Worm (Caenorhabditis elegans): ENCODE measurements around the gene F40B5.2.
"Not testable (repeated sequence)": the region's sequence is repeated elsewhere in the genome, so short reads cannot be mapped to it uniquely, and the experiment has no call there.

F40B5.2 gene

ce11 chrX:8378312-8378711, 10.7 kb downstream of the F40B5.2 start, which contains the start of gene tbc-18:
tbc-18 (plus strand) TSS chrX:8378557.
- no peak for TF ChIP-seq unc-62 (GFP tag; optimal IDR thresholded peaks at IDR 0.05)

ce11 chrX:8381651-8382050, 14.0 kb downstream of the F40B5.2 start:
- no peak for TF ChIP-seq unc-62 (GFP tag; optimal IDR thresholded peaks at IDR 0.05)

ce11 chrX:8384642-8385181, 17.1 kb downstream of the F40B5.2 start, which contains the start of gene F41D9.2:
F41D9.2 (minus strand) TSS chrX:8384945.
- TF ChIP-seq unc-62 (GFP tag; optimal IDR thresholded peaks at IDR 0.05) = no peak

ce11 chrX:8386068-8386851, 18.6 kb downstream of the F40B5.2 start:
- no peak for TF ChIP-seq unc-62 (GFP tag; optimal IDR thresholded peaks at IDR 0.05)

- no peak for TF ChIP-seq unc-62 (GFP tag; optimal IDR thresholded peaks at IDR 0.05)
Measured at ce11 chrX:8390508-8390907, 22.9 kb downstream of the F40B5.2 start.

ce11 chrX:8391505-8391904, 23.9 kb downstream of the F40B5.2 start:
- TF ChIP-seq unc-62 (GFP tag; optimal IDR thresholded peaks at IDR 0.05) = no peak

ce11 chrX:8392539-8392996, 24.9 kb downstream of the F40B5.2 start, which contains the start of gene wrk-1:
wrk-1 (minus strand) TSS chrX:8392589.
- no peak for TF ChIP-seq unc-62 (GFP tag; optimal IDR thresholded peaks at IDR 0.05)

ce11 chrX:8394279-8394678, 26.6 kb downstream of the F40B5.2 start:
- no peak for TF ChIP-seq unc-62 (GFP tag; optimal IDR thresholded peaks at IDR 0.05)

ce11 chrX:8404308-8405085, 36.8 kb downstream of the F40B5.2 start:
- no peak for TF ChIP-seq unc-62 (GFP tag; optimal IDR thresholded peaks at IDR 0.05)

- no peak for TF ChIP-seq unc-62 (GFP tag; optimal IDR thresholded peaks at IDR 0.05)
Measured at ce11 chrX:8406815-8407214, 39.2 kb downstream of the F40B5.2 start.

ce11 chrX:8408267-8408666, 40.6 kb downstream of the F40B5.2 start, which contains the start of gene sulp-3:
sulp-3 (minus strand) TSS chrX:8408367.
- no peak for TF ChIP-seq unc-62 (GFP tag; optimal IDR thresholded peaks at IDR 0.05)

ce11 chrX:8410754-8411153, 43.1 kb downstream of the F40B5.2 start, which contains the start of gene F08F1.9:
F08F1.9 (minus strand) TSS chrX:8410854.
- TF ChIP-seq unc-62 (GFP tag; optimal IDR thresholded peaks at IDR 0.05) = not testable (repeated sequence)

- no peak for TF ChIP-seq unc-62 (GFP tag; optimal IDR thresholded peaks at IDR 0.05)
Measured at ce11 chrX:8413130-8413529, 45.5 kb downstream of the F40B5.2 start, which contains the start of gene F08F1.4. F08F1.4 (plus strand) TSS chrX:8413430.

- no peak for TF ChIP-seq unc-62 (GFP tag; optimal IDR thresholded peaks at IDR 0.05)
Measured at ce11 chrX:8416819-8417218, 49.2 kb downstream of the F40B5.2 start, which contains the start of gene ced-8. ced-8 (minus strand) TSS chrX:8416919.

ce11 chrX:8417727-8418126, 50.1 kb downstream of the F40B5.2 start:
- no peak for TF ChIP-seq unc-62 (GFP tag; optimal IDR thresholded peaks at IDR 0.05)

ce11 chrX:8418382-8418781, 50.7 kb downstream of the F40B5.2 start, which contains the start of gene spp-13:
spp-13 (minus strand) TSS chrX:8418524.
- TF ChIP-seq unc-62 (GFP tag; optimal IDR thresholded peaks at IDR 0.05) = no peak
